Fruit fly (Drosophila melanogaster) whole organism, embryonic: ENCODE measurements around the gene rgn.

Source experiments
- Adf1 ChIP-seq: fragments of 200-800 bp; sonication (Bioruptor generic); IDR thresholded peaks from 2 replicates; pipeline ENCODE4 v1.3.6; 2022; ENCODE audit warnings: missing biosample characterization, missing genetic modification characterization
- Atf6 ChIP-seq: fragments of 200-800 bp; sonication (Bioruptor generic); IDR thresholded peaks from 2 replicates; pipeline ENCODE4 v1.3.6; 2022; ENCODE audit warnings: missing biosample characterization, missing genetic modification characterization
- CG10267 ChIP-seq: fragments of 200-800 bp; sonication (Bioruptor generic); optimal IDR thresholded peaks from 2 replicates; lab custom pipeline; 2018; ENCODE audit warnings: missing biosample characterization, mild to moderate bottlenecking, missing genetic modification characterization, moderate library complexity
- CG11456 ChIP-seq: fragments of 200-800 bp; sonication (Bioruptor generic); IDR thresholded peaks from 3 replicates; pipeline ENCODE4 v1.3.6; 2022; ENCODE audit warnings: missing biosample characterization, missing genetic modification characterization
- CG12236 ChIP-seq: fragments of 200-800 bp; sonication (Bioruptor generic); optimal IDR thresholded peaks from 2 replicates; lab custom pipeline; 2016; ENCODE audit warnings: missing biosample characterization, missing genetic modification characterization
- CG14860 ChIP-seq: fragments of 200-800 bp; sonication (Bioruptor generic); IDR thresholded peaks from 3 replicates; pipeline ENCODE4 v1.3.6; 2022; ENCODE audit warnings: missing biosample characterization, missing genetic modification characterization; ENCODE audit not compliant: partially characterized antibody
- CG15073 ChIP-seq: fragments of 200-800 bp; sonication (Bioruptor generic); optimal IDR thresholded peaks from 2 replicates; lab custom pipeline; 2016; ENCODE audit warnings: missing biosample characterization, missing genetic modification characterization
- CG15696 ChIP-seq: fragments of 200-800 bp; sonication (Bioruptor generic); optimal IDR thresholded peaks from 2 replicates; lab custom pipeline; 2019; ENCODE audit warnings: missing biosample characterization, mild to moderate bottlenecking, missing genetic modification characterization, moderate library complexity
- CG17568 ChIP-seq: fragments of 200-800 bp; sonication (Bioruptor generic); optimal IDR thresholded peaks from 2 replicates; lab custom pipeline; 2018; ENCODE audit warnings: missing biosample characterization, mild to moderate bottlenecking, missing genetic modification characterization, moderate library complexity
- CG17912 ChIP-seq: fragments of 200-800 bp; sonication (Bioruptor generic); optimal IDR thresholded peaks from 2 replicates; lab custom pipeline; 2018; ENCODE audit warnings: missing biosample characterization, mild to moderate bottlenecking, missing genetic modification characterization
- CG3281 ChIP-seq: fragments of 200-800 bp; sonication (Bioruptor generic); optimal IDR thresholded peaks from 3 replicates; lab custom pipeline; 2017; ENCODE audit warnings: missing biosample characterization, mild to moderate bottlenecking, missing genetic modification characterization
- CG4707 ChIP-seq: fragments of 200-800 bp; sonication (Bioruptor generic); optimal IDR thresholded peaks from 2 replicates; lab custom pipeline; 2018; ENCODE audit warnings: missing biosample characterization, mild to moderate bottlenecking, missing genetic modification characterization, moderate library complexity
- CG5245 ChIP-seq: fragments of 200-800 bp; sonication (Bioruptor generic); optimal IDR thresholded peaks from 3 replicates; lab custom pipeline; 2016; ENCODE audit warnings: missing biosample characterization, missing genetic modification characterization
- CG6254 ChIP-seq: fragments of 200-800 bp; sonication (Bioruptor generic); optimal IDR thresholded peaks from 3 replicates; lab custom pipeline; 2017; ENCODE audit warnings: mild to moderate bottlenecking, missing biosample characterization, missing genetic modification reagents, missing genetic modification characterization
- CG6654 ChIP-seq: fragments of 200-800 bp; sonication (Bioruptor generic); optimal IDR thresholded peaks from 2 replicates; lab custom pipeline; 2017; ENCODE audit warnings: missing biosample characterization, mild to moderate bottlenecking, missing genetic modification characterization
- CG7839 ChIP-seq: fragments of 200-800 bp; sonication (Bioruptor generic); optimal IDR thresholded peaks from 3 replicates; lab custom pipeline; 2018; ENCODE audit warnings: missing biosample characterization, mild to moderate bottlenecking, missing genetic modification characterization, moderate library complexity
- CG9817 ChIP-seq: fragments of 200-800 bp; sonication (Bioruptor generic); optimal IDR thresholded peaks from 2 replicates; lab custom pipeline; 2018; ENCODE audit warnings: missing biosample characterization, mild to moderate bottlenecking, missing genetic modification characterization, moderate library complexity
- Camta ChIP-seq: fragments of 200-800 bp; sonication (Bioruptor generic); optimal IDR thresholded peaks from 2 replicates; lab custom pipeline; 2016; ENCODE audit warnings: missing biosample characterization, missing genetic modification characterization
- Dip3 ChIP-seq: fragments of 200-800 bp; sonication (Bioruptor generic); optimal IDR thresholded peaks from 3 replicates; lab custom pipeline; 2016; ENCODE audit warnings: missing biosample characterization, missing genetic modification characterization
- Fer1 ChIP-seq: fragments of 200-800 bp; sonication (Bioruptor generic); optimal IDR thresholded peaks from 2 replicates; lab custom pipeline; 2017; ENCODE audit warnings: missing biosample characterization, mild to moderate bottlenecking, missing genetic modification characterization
- Fer2 ChIP-seq: fragments of 200-800 bp; sonication (Bioruptor generic); optimal IDR thresholded peaks from 2 replicates; lab custom pipeline; 2018; ENCODE audit warnings: missing biosample characterization, mild to moderate bottlenecking, missing genetic modification characterization, moderate library complexity
- GATAe ChIP-seq: fragments of 200-800 bp; sonication (Bioruptor generic); conservative IDR thresholded peaks from 2 replicates; pipeline ENCODE4 v1.3.6; 2022; ENCODE audit warnings: missing biosample characterization, missing genetic modification characterization
- Hand ChIP-seq: fragments of 200-800 bp; sonication (Bioruptor generic); optimal IDR thresholded peaks from 2 replicates; lab custom pipeline; 2017; ENCODE audit warnings: mild to moderate bottlenecking, missing biosample characterization, missing genetic modification reagents, missing genetic modification characterization
- Lim3 ChIP-seq: fragments of 200-800 bp; sonication (Bioruptor generic); IDR thresholded peaks from 2 replicates; pipeline ENCODE4 v1.3.6; 2022; ENCODE audit warnings: missing biosample characterization, missing genetic modification characterization
- NC2α ChIP-seq: fragments of 200-800 bp; sonication (Bioruptor generic); optimal IDR thresholded peaks from 2 replicates; lab custom pipeline; 2016; ENCODE audit warnings: missing biosample characterization, missing genetic modification characterization
- Spps ChIP-seq: fragments of 200-800 bp; sonication (Bioruptor generic); optimal IDR thresholded peaks from 2 replicates; lab custom pipeline; 2018; ENCODE audit warnings: missing biosample characterization, mild to moderate bottlenecking, missing genetic modification characterization
- aop ChIP-seq: fragments of 200-800 bp; sonication (Bioruptor generic); IDR thresholded peaks from 2 replicates; pipeline ENCODE4 v1.3.6; 2022; ENCODE audit warnings: missing biosample characterization, missing genetic modification characterization
- cad ChIP-seq: fragments of >200 bp; optimal IDR thresholded peaks from 2 replicates; lab custom pipeline; 2017; ENCODE audit warnings: missing biosample characterization, missing genetic modification characterization
- cg ChIP-seq: fragments of 200-800 bp; sonication (Bioruptor generic); optimal IDR thresholded peaks from 3 replicates; lab custom pipeline; 2019; ENCODE audit warnings: missing biosample characterization, mild to moderate bottlenecking, missing genetic modification characterization, moderate library complexity
- da ChIP-seq: fragments of 200-800 bp; sonication (Bioruptor generic); optimal IDR thresholded peaks from 2 replicates; lab custom pipeline; 2016; ENCODE audit warnings: missing biosample characterization, missing genetic modification characterization
- esg ChIP-seq: fragments of 200-800 bp; sonication (Bioruptor generic); conservative IDR thresholded peaks from 2 replicates; pipeline ENCODE4 v1.3.6; 2022; ENCODE audit warnings: missing biosample characterization, missing genetic modification characterization
- fd3F ChIP-seq: fragments of 200-800 bp; sonication (Bioruptor generic); optimal IDR thresholded peaks from 2 replicates; lab custom pipeline; 2018; ENCODE audit warnings: missing biosample characterization, mild to moderate bottlenecking, missing genetic modification characterization, moderate library complexity
- fu2 ChIP-seq: fragments of 200-800 bp; sonication (Bioruptor generic); optimal IDR thresholded peaks from 2 replicates; lab custom pipeline; 2016; ENCODE audit warnings: missing biosample characterization, missing genetic modification characterization
- gcm ChIP-seq: fragments of 200-800 bp; sonication (Bioruptor generic); optimal IDR thresholded peaks from 2 replicates; lab custom pipeline; 2019; ENCODE audit warnings: missing biosample characterization, mild to moderate bottlenecking, missing genetic modification characterization, moderate library complexity
- gro ChIP-seq: fragments of 200-800 bp; sonication (Bioruptor generic); optimal IDR thresholded peaks from 2 replicates; lab custom pipeline; 2016; ENCODE audit warnings: missing biosample characterization, missing genetic modification characterization
- hb ChIP-seq: fragments of 200-800 bp; sonication (Bioruptor generic); IDR thresholded peaks from 3 replicates; pipeline ENCODE4 v1.3.6; 2022; ENCODE audit warnings: missing biosample characterization, missing genetic modification characterization; ENCODE audit not compliant: partially characterized antibody
- hth ChIP-seq: fragments of >200 bp; optimal IDR thresholded peaks from 2 replicates; lab custom pipeline; 2017; ENCODE audit warnings: inconsistent platforms
- lmd ChIP-seq: fragments of 200-800 bp; sonication (Bioruptor generic); IDR thresholded peaks from 2 replicates; pipeline ENCODE4 v1.3.6; 2022; ENCODE audit warnings: missing biosample characterization, missing genetic modification characterization
- maf-S ChIP-seq: fragments of 200-800 bp; sonication (Bioruptor generic); optimal IDR thresholded peaks from 2 replicates; lab custom pipeline; 2016; ENCODE audit warnings: missing biosample characterization, missing genetic modification characterization
- odd ChIP-seq: fragments of 200-800 bp; sonication (Bioruptor generic); optimal IDR thresholded peaks from 2 replicates; lab custom pipeline; 2017; ENCODE audit warnings: missing biosample characterization, mild to moderate bottlenecking, missing genetic modification characterization
- pho ChIP-seq: fragments of 200-800 bp; sonication (Bioruptor generic); optimal IDR thresholded peaks from 2 replicates; lab custom pipeline; 2016; ENCODE audit warnings: missing biosample characterization, missing genetic modification characterization
- pzg ChIP-seq: fragments of 200-800 bp; sonication (Bioruptor generic); optimal IDR thresholded peaks from 3 replicates; lab custom pipeline; 2018; ENCODE audit warnings: missing biosample characterization, mild to moderate bottlenecking, missing genetic modification characterization, moderate library complexity
- repo ChIP-seq: fragments of 200-800 bp; sonication (Bioruptor generic); optimal IDR thresholded peaks from 2 replicates; lab custom pipeline; 2016; ENCODE audit warnings: missing biosample characterization, missing genetic modification characterization
- rib ChIP-seq: fragments of 200-800 bp; sonication (Bioruptor generic); IDR thresholded peaks from 2 replicates; pipeline ENCODE4 v1.3.6; 2022; ENCODE audit warnings: missing biosample characterization, missing genetic modification characterization
- row ChIP-seq: fragments of 200-800 bp; sonication (Bioruptor generic); IDR thresholded peaks from 3 replicates; pipeline ENCODE4 v1.3.6; 2022; ENCODE audit warnings: missing biosample characterization, missing genetic modification characterization
- sd ChIP-seq: fragments of 200-800 bp; sonication (Bioruptor generic); optimal IDR thresholded peaks from 3 replicates; lab custom pipeline; 2018; ENCODE audit warnings: missing biosample characterization, mild to moderate bottlenecking, missing genetic modification characterization, moderate library complexity
- seq ChIP-seq: fragments of 200-800 bp; sonication (Bioruptor generic); IDR thresholded peaks from 2 replicates; pipeline ENCODE4 v1.3.6; 2022; ENCODE audit warnings: missing biosample characterization, missing genetic modification characterization
- so ChIP-seq: fragments of 200-800 bp; sonication (Bioruptor generic); IDR thresholded peaks from 3 replicates; pipeline ENCODE4 v1.3.6; 2022; ENCODE audit warnings: missing biosample characterization, missing genetic modification characterization
- trem ChIP-seq: fragments of 200-800 bp; optimal IDR thresholded peaks from 3 replicates; lab custom pipeline; 2019; ENCODE audit warnings: missing biosample characterization, mild to moderate bottlenecking, missing genetic modification characterization, moderate library complexity
- unpg ChIP-seq: fragments of 200-800 bp; sonication (Bioruptor generic); optimal IDR thresholded peaks from 3 replicates; lab custom pipeline; 2018; ENCODE audit warnings: missing biosample characterization, mild to moderate bottlenecking, missing genetic modification characterization, moderate library complexity
- usp ChIP-seq: fragments of >200 bp; optimal IDR thresholded peaks from 2 replicates; lab custom pipeline; 2017; ENCODE audit warnings: missing biosample characterization, missing genetic modification characterization
- z ChIP-seq: fragments of 200-800 bp; sonication (Bioruptor generic); IDR thresholded peaks from 3 replicates; pipeline ENCODE4 v1.3.6; 2022; ENCODE audit warnings: missing biosample characterization, missing genetic modification characterization
- zfh2 ChIP-seq: fragments of 200-800 bp; sonication (Bioruptor generic); optimal IDR thresholded peaks from 2 replicates; lab custom pipeline; 2016; ENCODE audit warnings: missing biosample characterization, missing genetic modification characterization

The rgn gene

dm6 chr3L:21412140-21412539, 29.8 kb downstream of the rgn start (continued):
- no peak for TF ChIP-seq CG15073 (GFP tag; lab: Kevin White, UChicago)
- no peak for TF ChIP-seq so
- TF ChIP-seq zfh2 (GFP tag; lab: Kevin White, UChicago) = no peak
- TF ChIP-seq pzg = no peak
- TF ChIP-seq CG7839 (tag; lab: Kevin White, UChicago) = no peak
- TF ChIP-seq Atf6 = no peak
- no peak for TF ChIP-seq maf-S (GFP tag; lab: Kevin White, UChicago)
- TF ChIP-seq fd3F (GFP tag; lab: Kevin White, UChicago) = no peak
- TF ChIP-seq CG5245 (GFP tag; lab: Kevin White, UChicago) = no peak
- TF ChIP-seq CG14860 = no peak
- TF ChIP-seq fu2 (GFP tag; lab: Kevin White, UChicago) = no peak
- peak; percentile 25 for TF ChIP-seq CG9817 (tag; lab: Kevin White, UChicago)
- no peak for TF ChIP-seq cg
- TF ChIP-seq trem = no peak
- no peak for TF ChIP-seq Fer2
- no peak for TF ChIP-seq Dip3 (GFP tag; lab: Kevin White, UChicago)
- TF ChIP-seq Adf1 (GFP tag; lab: Robert Waterston, UW) = no peak
- TF ChIP-seq repo (GFP tag; lab: Kevin White, UChicago) = no peak
- TF ChIP-seq CG15696 (tag; lab: Kevin White, UChicago) = no peak
- no peak for TF ChIP-seq sd (tag; lab: Kevin White, UChicago)
- TF ChIP-seq usp = no peak
- no peak for TF ChIP-seq z (GFP tag; lab: Robert Waterston, UW)
- TF ChIP-seq CG3281 = peak; percentile 21
- no peak for TF ChIP-seq rib (GFP tag; lab: Robert Waterston, UW)
- no peak for TF ChIP-seq CG10267 (tag; lab: Kevin White, UChicago)
- TF ChIP-seq hb = no peak
- no peak for TF ChIP-seq pho (GFP tag; lab: Kevin White, UChicago)
- TF ChIP-seq Fer1 (GFP tag; lab: Kevin White, UChicago) = peak; percentile 55
- TF ChIP-seq CG17568 (GFP tag; lab: Kevin White, UChicago) = peak; percentile 30
- no peak for TF ChIP-seq CG12236 (GFP tag; lab: Kevin White, UChicago)
- peak; percentile 27 for TF ChIP-seq Camta
- TF ChIP-seq Spps (tag; lab: Kevin White, UChicago) = no peak
- TF ChIP-seq CG4707 (GFP tag; lab: Kevin White, UChicago) = no peak
- peak; percentile 18 for TF ChIP-seq CG17912 (GFP tag; lab: Kevin White, UChicago)
- TF ChIP-seq seq = peak; percentile 34; the same call in 1 of the 2 replicates
- no peak for TF ChIP-seq gro (GFP tag; lab: Kevin White, UChicago)
- TF ChIP-seq odd (GFP tag; lab: Kevin White, UChicago) = peak; percentile 32
- no peak for TF ChIP-seq hth (lab: Kevin White, UChicago)
- TF ChIP-seq esg = no peak
- no peak for TF ChIP-seq cad (GFP tag; lab: Kevin White, UChicago)
- TF ChIP-seq da (GFP tag; lab: Kevin White, UChicago) = no peak
- TF ChIP-seq GATAe (GFP tag; lab: Robert Waterston, UW) = no peak
- no peak for TF ChIP-seq gcm (GFP tag; lab: Kevin White, UChicago)
- no peak for TF ChIP-seq NC2α (GFP tag; lab: Kevin White, UChicago)
- TF ChIP-seq CG6254 (GFP tag; lab: Kevin White, UChicago) = no peak
- TF ChIP-seq row (GFP tag; lab: Robert Waterston, UW) = no peak
- no peak for TF ChIP-seq CG11456 (GFP tag; lab: Robert Waterston, UW)
- TF ChIP-seq CG6654 = no peak
- TF ChIP-seq Hand = no peak
- TF ChIP-seq Lim3 (GFP tag; lab: Robert Waterston, UW) = no peak
- TF ChIP-seq aop (GFP tag; lab: Robert Waterston, UW) = no peak
- TF ChIP-seq lmd (GFP tag; lab: Robert Waterston, UW) = no peak
- TF ChIP-seq unpg (GFP tag; lab: Kevin White, UChicago) = peak; percentile 34
